Fruit fly (Drosophila melanogaster) whole organism, embryonic: ENCODE results near the gene Dph3.
A peak's percentile ranks its signal among the peaks of the same experiment; 100 is the strongest.

Experiments used
- Atf6 ChIP-seq: fragments of 200-800 bp; sonication (Bioruptor generic); IDR thresholded peaks from 2 replicates; pipeline ENCODE4 v1.3.6; 2022; ENCODE audit warnings: missing biosample characterization, missing genetic modification characterization
- CG10209 ChIP-seq: fragments of 200-800 bp; sonication (Bioruptor generic); optimal IDR thresholded peaks from 3 replicates; lab custom pipeline; 2017; ENCODE audit warnings: missing biosample characterization, mild to moderate bottlenecking, missing genetic modification characterization, missing genetic modification reagents
- CG10462 ChIP-seq: fragments of 200-800 bp; sonication (Bioruptor generic); optimal IDR thresholded peaks from 2 replicates; lab custom pipeline; 2016; ENCODE audit warnings: missing biosample characterization, missing genetic modification characterization
- CG11398 ChIP-seq: fragments of 200-800 bp; sonication (Bioruptor generic); optimal IDR thresholded peaks from 2 replicates; lab custom pipeline; 2016; ENCODE audit warnings: missing biosample characterization, missing genetic modification characterization
- CG12071 ChIP-seq: fragments of 200-800 bp; sonication (Bioruptor generic); optimal IDR thresholded peaks from 3 replicates; lab custom pipeline; 2018; ENCODE audit warnings: missing biosample characterization, mild to moderate bottlenecking, missing genetic modification characterization
- CG12299 ChIP-seq: fragments of 200-800 bp; sonication (Bioruptor generic); optimal IDR thresholded peaks from 2 replicates; lab custom pipeline; 2018; ENCODE audit warnings: missing biosample characterization, mild to moderate bottlenecking, missing genetic modification characterization
- CG13424 ChIP-seq: fragments of 200-800 bp; sonication (Bioruptor generic); optimal IDR thresholded peaks from 2 replicates; lab custom pipeline; 2019; ENCODE audit warnings: missing biosample characterization, mild to moderate bottlenecking, missing genetic modification characterization, moderate library complexity
- CG1602 ChIP-seq: fragments of 200-800 bp; sonication (Bioruptor generic); optimal IDR thresholded peaks from 3 replicates; lab custom pipeline; 2016; ENCODE audit warnings: missing biosample characterization, missing genetic modification characterization
- CG17328 ChIP-seq: fragments of 200-800 bp; sonication (Bioruptor generic); IDR thresholded peaks from 2 replicates; pipeline ENCODE4 v1.3.6; 2022; ENCODE audit warnings: missing biosample characterization, missing genetic modification characterization
- CG17385 ChIP-seq: fragments of 200-800 bp; sonication (Bioruptor generic); optimal IDR thresholded peaks from 3 replicates; lab custom pipeline; 2018; ENCODE audit warnings: missing biosample characterization, mild to moderate bottlenecking, missing genetic modification characterization
- CG18476 ChIP-seq: fragments of 200-800 bp; sonication (Bioruptor generic); optimal IDR thresholded peaks from 2 replicates; lab custom pipeline; 2016; ENCODE audit warnings: missing biosample characterization, mild to moderate bottlenecking, missing genetic modification characterization
- CG2875 ChIP-seq: fragments of 200-800 bp; sonication (Bioruptor generic); optimal IDR thresholded peaks from 2 replicates; lab custom pipeline; 2017; ENCODE audit warnings: missing biosample characterization, mild to moderate bottlenecking, missing genetic modification characterization, missing genetic modification reagents
- CG4328 ChIP-seq: fragments of 200-800 bp; sonication (Bioruptor generic); optimal IDR thresholded peaks from 3 replicates; lab custom pipeline; 2017; ENCODE audit warnings: missing biosample characterization, missing genetic modification reagents, missing genetic modification characterization
- CG4404 ChIP-seq: fragments of 200-800 bp; sonication (Bioruptor generic); IDR thresholded peaks from 2 replicates; pipeline ENCODE4 v1.3.6; 2022; ENCODE audit warnings: missing biosample characterization, missing genetic modification characterization
- CG4707 ChIP-seq: fragments of 200-800 bp; sonication (Bioruptor generic); optimal IDR thresholded peaks from 2 replicates; lab custom pipeline; 2018; ENCODE audit warnings: missing biosample characterization, mild to moderate bottlenecking, missing genetic modification characterization, moderate library complexity
- CG6791 ChIP-seq: fragments of 200-800 bp; sonication (Bioruptor generic); IDR thresholded peaks from 3 replicates; pipeline ENCODE4 v1.3.6; 2022; ENCODE audit warnings: missing biosample characterization, missing genetic modification characterization; ENCODE audit not compliant: partially characterized antibody
- CG6854 ChIP-seq: fragments of 200-800 bp; sonication (Bioruptor generic); optimal IDR thresholded peaks from 3 replicates; lab custom pipeline; 2017; ENCODE audit warnings: missing biosample characterization, mild to moderate bottlenecking, missing genetic modification characterization
- CG7357 ChIP-seq: fragments of 200-800 bp; sonication (Bioruptor generic); IDR thresholded peaks from 3 replicates; pipeline ENCODE4 v1.3.6; 2022; ENCODE audit warnings: missing biosample characterization, missing genetic modification characterization
- D19A ChIP-seq: fragments of 200-800 bp; optimal IDR thresholded peaks from 3 replicates; lab custom pipeline; 2019; ENCODE audit warnings: missing biosample characterization, mild to moderate bottlenecking, missing genetic modification characterization, moderate library complexity
- Dip2 ChIP-seq: fragments of 200-800 bp; sonication (Bioruptor generic); IDR thresholded peaks from 2 replicates; pipeline ENCODE4 v1.3.6; 2022; ENCODE audit warnings: missing biosample characterization, missing genetic modification characterization
- Elba2 ChIP-seq: fragments of 200-800 bp; sonication (Bioruptor generic); optimal IDR thresholded peaks from 3 replicates; lab custom pipeline; 2016; ENCODE audit warnings: missing biosample characterization, missing genetic modification characterization
- Hr51 ChIP-seq, 2 experiments: fragments of 200-800 bp; sonication (Bioruptor generic); optimal IDR thresholded peaks; 2 replicates in 1 of 2; 3 replicates in 1 of 2; lab custom pipeline; 2016 to 2018; ENCODE audit warnings: missing biosample characterization in 2 of 2, missing genetic modification characterization in 2 of 2, mild to moderate bottlenecking in 1 of 2, moderate library complexity in 1 of 2
- Mad ChIP-seq: fragments of 200-800 bp; sonication (Bioruptor generic); optimal IDR thresholded peaks from 2 replicates; lab custom pipeline; 2016; ENCODE audit warnings: missing biosample characterization, missing genetic modification characterization
- Meics ChIP-seq: fragments of 200-800 bp; sonication (Bioruptor generic); optimal IDR thresholded peaks from 2 replicates; lab custom pipeline; 2017; ENCODE audit warnings: missing biosample characterization, mild to moderate bottlenecking, missing genetic modification characterization
- NK7.1 ChIP-seq: fragments of 200-800 bp; sonication (Bioruptor generic); optimal IDR thresholded peaks from 3 replicates; lab custom pipeline; 2016; ENCODE audit warnings: missing biosample characterization, missing genetic modification characterization
- Nf-YB ChIP-seq: fragments of 200-800 bp; sonication (Bioruptor generic); optimal IDR thresholded peaks from 3 replicates; lab custom pipeline; 2019; ENCODE audit warnings: missing biosample characterization, mild to moderate bottlenecking, missing genetic modification characterization, moderate library complexity
- Opbp ChIP-seq: fragments of 200-800 bp; sonication (Bioruptor generic); IDR thresholded peaks from 3 replicates; pipeline ENCODE4 v1.3.6; 2022; ENCODE audit warnings: missing biosample characterization, missing genetic modification characterization; ENCODE audit not compliant: partially characterized antibody
- Poxn ChIP-seq: fragments of 200-800 bp; sonication (Bioruptor generic); IDR thresholded peaks from 2 replicates; pipeline ENCODE4 v1.3.6; 2022; ENCODE audit warnings: missing biosample characterization, missing genetic modification characterization
- YL-1 ChIP-seq: fragments of 200-800 bp; sonication (Bioruptor generic); optimal IDR thresholded peaks from 3 replicates; lab custom pipeline; 2017; ENCODE audit warnings: missing biosample characterization, mild to moderate bottlenecking, missing genetic modification characterization
- ap ChIP-seq: fragments of 200-800 bp; sonication (Bioruptor generic); IDR thresholded peaks from 2 replicates; pipeline ENCODE4 v1.3.6; 2022; ENCODE audit warnings: missing biosample characterization, missing genetic modification characterization
- ara ChIP-seq: fragments of 200-800 bp; sonication (Bioruptor generic); IDR thresholded peaks from 2 replicates; pipeline ENCODE4 v1.3.6; 2022; ENCODE audit warnings: missing biosample characterization, missing genetic modification characterization
- bowl ChIP-seq: fragments of 200-800 bp; sonication (Bioruptor generic); IDR thresholded peaks from 2 replicates; pipeline ENCODE4 v1.3.6; 2022; ENCODE audit warnings: missing biosample characterization, missing genetic modification characterization
- cad ChIP-seq: fragments of >200 bp; optimal IDR thresholded peaks from 2 replicates; lab custom pipeline; 2017; ENCODE audit warnings: missing biosample characterization, missing genetic modification characterization
- chif ChIP-seq, 2 experiments: fragments of 200-800 bp; sonication (Bioruptor generic); optimal IDR thresholded peaks; 3 replicates each; lab custom pipeline; 2016; ENCODE audit warnings: missing biosample characterization in 2 of 2, missing genetic modification characterization in 2 of 2
- crc ChIP-seq: fragments of 200-800 bp; sonication (Bioruptor generic); optimal IDR thresholded peaks from 2 replicates; lab custom pipeline; 2016; ENCODE audit warnings: missing biosample characterization, missing genetic modification characterization
- fd102C ChIP-seq: fragments of 200-800 bp; sonication (Bioruptor generic); optimal IDR thresholded peaks from 2 replicates; lab custom pipeline; 2018; ENCODE audit warnings: missing biosample characterization, mild to moderate bottlenecking, missing genetic modification characterization, moderate library complexity
- gem ChIP-seq: fragments of 200-800 bp; sonication (Bioruptor generic); optimal IDR thresholded peaks from 2 replicates; lab custom pipeline; 2019; ENCODE audit warnings: missing biosample characterization, mild to moderate bottlenecking, missing genetic modification characterization, moderate library complexity
- gsb ChIP-seq: fragments of 200-800 bp; sonication (Bioruptor generic); IDR thresholded peaks from 2 replicates; pipeline ENCODE4 v1.3.6; 2022; ENCODE audit warnings: missing biosample characterization, missing genetic modification characterization
- gt ChIP-seq: fragments of 200-800 bp; sonication (Bioruptor generic); IDR thresholded peaks from 2 replicates; pipeline ENCODE4 v1.3.6; 2022; ENCODE audit warnings: missing biosample characterization, missing genetic modification characterization
- hb ChIP-seq: fragments of 200-800 bp; sonication (Bioruptor generic); IDR thresholded peaks from 3 replicates; pipeline ENCODE4 v1.3.6; 2022; ENCODE audit warnings: missing biosample characterization, missing genetic modification characterization; ENCODE audit not compliant: partially characterized antibody
- ind ChIP-seq: fragments of 200-800 bp; sonication (Bioruptor generic); optimal IDR thresholded peaks from 3 replicates; lab custom pipeline; 2016; ENCODE audit warnings: missing biosample characterization, missing genetic modification characterization
- jing ChIP-seq: fragments of 200-800 bp; sonication (Bioruptor generic); optimal IDR thresholded peaks from 2 replicates; lab custom pipeline; 2018; ENCODE audit warnings: missing biosample characterization, mild to moderate bottlenecking, missing genetic modification characterization
- lilli ChIP-seq: fragments of 200-800 bp; sonication (Bioruptor generic); optimal IDR thresholded peaks from 3 replicates; lab custom pipeline; 2016; ENCODE audit warnings: missing biosample characterization, missing genetic modification characterization
- onecut ChIP-seq: fragments of 200-800 bp; sonication (Bioruptor generic); IDR thresholded peaks from 2 replicates; pipeline ENCODE4 v1.3.6; 2022; ENCODE audit warnings: missing biosample characterization, missing genetic modification characterization
- pan ChIP-seq, 4 experiments: fragments of >200 bp in 3 of 4; fragments of 200-800 bp in 1 of 4; sonication (Bioruptor generic) in 1 of 4; optimal IDR thresholded peaks in 3 of 4; IDR thresholded peaks in 1 of 4; 2 replicates each; pipeline versions ENCODE4 v1.3.6 to Lab custom; 2017 to 2022; ENCODE audit warnings: missing biosample characterization in 2 of 4, missing genetic modification characterization in 2 of 4, mixed read lengths in 1 of 4
- pho ChIP-seq: fragments of 200-800 bp; sonication (Bioruptor generic); optimal IDR thresholded peaks from 2 replicates; lab custom pipeline; 2016; ENCODE audit warnings: missing biosample characterization, missing genetic modification characterization
- sim ChIP-seq: fragments of 200-800 bp; sonication (Bioruptor generic); IDR thresholded peaks from 2 replicates; pipeline ENCODE4 v1.3.6; 2022; ENCODE audit warnings: missing biosample characterization, missing genetic modification characterization
- sima ChIP-seq: fragments of 200-800 bp; sonication (Bioruptor generic); optimal IDR thresholded peaks from 2 replicates; lab custom pipeline; 2016; ENCODE audit warnings: missing biosample characterization, missing genetic modification characterization
- ssp ChIP-seq: fragments of 200-800 bp; sonication (Bioruptor generic); IDR thresholded peaks from 2 replicates; pipeline ENCODE4 v1.3.6; 2022; ENCODE audit warnings: missing biosample characterization, missing genetic modification characterization
- unpg ChIP-seq: fragments of 200-800 bp; sonication (Bioruptor generic); optimal IDR thresholded peaks from 3 replicates; lab custom pipeline; 2018; ENCODE audit warnings: missing biosample characterization, mild to moderate bottlenecking, missing genetic modification characterization, moderate library complexity
- zen ChIP-seq: fragments of 200-800 bp; sonication (Bioruptor generic); optimal IDR thresholded peaks from 3 replicates; lab custom pipeline; 2018; ENCODE audit warnings: missing biosample characterization, mild to moderate bottlenecking, missing genetic modification characterization, moderate library complexity

Gene Dph3

DNA sequence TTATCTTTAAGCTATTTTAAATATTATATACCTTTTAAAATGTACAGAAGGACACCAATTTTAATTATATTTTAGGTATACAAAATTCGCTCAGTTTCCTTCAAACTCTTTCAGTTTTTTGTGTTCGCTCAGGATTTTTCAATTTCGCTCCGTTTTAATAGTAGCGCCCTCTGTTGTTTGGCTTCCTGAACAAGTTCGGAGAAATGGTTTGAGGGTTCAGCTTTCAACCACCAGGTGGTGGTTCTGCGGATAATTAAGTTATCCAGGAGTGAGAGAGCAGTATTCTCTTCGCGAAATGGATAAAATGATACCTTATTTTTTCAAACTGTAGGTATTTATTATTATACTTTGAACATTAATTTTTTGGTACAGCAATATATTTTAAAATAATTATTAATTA, 37.3 kb downstream of the Dph3 start (continued):
- no peak for TF ChIP-seq pho
- peak; percentile 82 for TF ChIP-seq onecut (GFP tag; lab: Robert Waterston, UW)
- TF ChIP-seq CG17385 (GFP tag; lab: Kevin White, UChicago): peak; percentile 71
- TF ChIP-seq CG7357 (GFP tag; lab: Robert Waterston, UW): no peak
- peak; percentile 32 for TF ChIP-seq CG18476 (GFP tag; lab: Kevin White, UChicago)
- TF ChIP-seq Hr51 (GFP tag; optimal IDR thresholded peaks at IDR 0.05; lab: Kevin White, UChicago): peak in 1 of 2 experiments; percentile 31
- peak; percentile 57 for TF ChIP-seq CG10209 (GFP tag; lab: Kevin White, UChicago)
- no peak for TF ChIP-seq hb (GFP tag; lab: Robert Waterston, UW)
- peak; percentile 29 for TF ChIP-seq YL-1 (GFP tag; lab: Kevin White, UChicago)
- peak; percentile 39 for TF ChIP-seq jing (GFP tag; lab: Kevin White, UChicago)
- peak; percentile 61 for TF ChIP-seq ind (GFP tag; lab: Kevin White, UChicago)
- TF ChIP-seq crc (GFP tag; lab: Kevin White, UChicago): no peak
- no peak for TF ChIP-seq Poxn (GFP tag; lab: Robert Waterston, UW)
- peak; percentile 51 for TF ChIP-seq CG1602
- no peak for TF ChIP-seq D19A
- TF ChIP-seq ara: peak; percentile 77
- peak; percentile 82 for TF ChIP-seq zen (tag; lab: Kevin White, UChicago)
- no peak for TF ChIP-seq Dip2 (GFP tag; lab: Robert Waterston, UW)
- TF ChIP-seq Nf-YB (GFP tag; lab: Kevin White, UChicago): peak; percentile 58
- peak; percentile 82 for TF ChIP-seq CG12071 (GFP tag; lab: Kevin White, UChicago)
- TF ChIP-seq Mad (GFP tag; lab: Kevin White, UChicago): peak; percentile 53
- TF ChIP-seq bowl (GFP tag; lab: Robert Waterston, UW): no peak
- TF ChIP-seq gt: no peak
- TF ChIP-seq Elba2 (GFP tag; lab: Kevin White, UChicago): no peak
- no peak for TF ChIP-seq Opbp (GFP tag; lab: Robert Waterston, UW)
- no peak for TF ChIP-seq Atf6
- peak; percentile 74 for TF ChIP-seq CG13424 (tag; lab: Kevin White, UChicago)
- peak; percentile 79 for TF ChIP-seq CG2875
- TF ChIP-seq gem (tag; lab: Kevin White, UChicago): no peak
- TF ChIP-seq lilli (GFP tag; lab: Kevin White, UChicago): peak; percentile 47
- peak; percentile 63 for TF ChIP-seq CG6854 (GFP tag; lab: Kevin White, UChicago)
- no peak for TF ChIP-seq sima
- peak; percentile 42 for TF ChIP-seq CG10462 (GFP tag; lab: Kevin White, UChicago)
- TF ChIP-seq CG12299 (tag; lab: Kevin White, UChicago): no peak
- TF ChIP-seq CG4707 (GFP tag; lab: Kevin White, UChicago): peak; percentile 90
- no peak for TF ChIP-seq gsb (GFP tag; lab: Robert Waterston, UW)
- peak; percentile 41 for TF ChIP-seq NK7.1 (GFP tag; lab: Kevin White, UChicago)
- peak; percentile 52; the same call in 1 of the 2 replicates for TF ChIP-seq sim
- TF ChIP-seq cad (GFP tag; lab: Kevin White, UChicago): no peak
- TF ChIP-seq fd102C (GFP tag; lab: Kevin White, UChicago): peak; percentile 86
- no peak for TF ChIP-seq CG6791 (GFP tag; lab: Robert Waterston, UW)
- peak; percentile 45 for TF ChIP-seq CG4328
- peak; percentile 74 for TF ChIP-seq Meics (GFP tag; lab: Kevin White, UChicago)
- TF ChIP-seq CG11398 (GFP tag; lab: Kevin White, UChicago): no peak
- TF ChIP-seq ssp (GFP tag; lab: Robert Waterston, UW): no peak
- TF ChIP-seq CG17328 (GFP tag; lab: Robert Waterston, UW): peak; percentile 73
- no peak for TF ChIP-seq CG4404 (GFP tag; lab: Robert Waterston, UW)
- no peak for TF ChIP-seq pan (optimal IDR thresholded peaks at IDR 0.05; lab: Kevin White, UChicago)
- peak in 1 of 2 experiments; percentile 26 for TF ChIP-seq pan (GFP tag; optimal IDR thresholded peaks at IDR 0.05 in 1 of 2, IDR thresholded peaks at IDR 0.05 in 1 of 2)
- TF ChIP-seq unpg (GFP tag; lab: Kevin White, UChicago): no peak
- TF ChIP-seq chif (GFP tag; optimal IDR thresholded peaks at IDR 0.05; lab: Kevin White, UChicago): peak in 1 of 2 experiments; percentile 75
- TF ChIP-seq ap (GFP tag; lab: Robert Waterston, UW): no peak
